Fruit fly (Drosophila melanogaster): ENCODE data around the gene CG5439.

DNA sequence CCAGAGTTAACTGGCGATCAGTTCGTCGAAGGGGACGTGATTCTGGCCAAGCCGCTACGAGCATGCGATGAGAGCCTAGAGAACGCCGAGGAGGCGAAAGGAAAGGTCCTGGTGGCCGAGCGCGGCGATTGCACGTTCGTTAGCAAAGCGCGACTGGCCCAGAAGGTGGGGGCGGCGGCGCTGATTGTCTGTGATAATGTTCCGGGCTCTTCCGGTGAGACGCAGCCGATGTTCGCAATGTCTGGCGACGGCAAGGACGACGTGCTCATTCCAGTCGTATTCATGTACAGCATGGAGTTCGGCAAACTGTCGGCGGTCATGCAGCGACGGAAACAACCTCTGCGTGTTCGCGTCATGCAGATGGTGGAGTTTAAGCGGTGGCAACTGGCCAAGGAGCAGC lies 18.9 kb downstream of the CG5439 start:
- TF ChIP-seq psq (optimal IDR thresholded peaks at IDR 0.05) (no peak), CG8478 (optimal IDR thresholded peaks at IDR 0.05) (no peak)

All from whole organism.